Fruit fly (Drosophila melanogaster): ENCODE measurements around the gene LanA.

The LanA gene

DNA sequence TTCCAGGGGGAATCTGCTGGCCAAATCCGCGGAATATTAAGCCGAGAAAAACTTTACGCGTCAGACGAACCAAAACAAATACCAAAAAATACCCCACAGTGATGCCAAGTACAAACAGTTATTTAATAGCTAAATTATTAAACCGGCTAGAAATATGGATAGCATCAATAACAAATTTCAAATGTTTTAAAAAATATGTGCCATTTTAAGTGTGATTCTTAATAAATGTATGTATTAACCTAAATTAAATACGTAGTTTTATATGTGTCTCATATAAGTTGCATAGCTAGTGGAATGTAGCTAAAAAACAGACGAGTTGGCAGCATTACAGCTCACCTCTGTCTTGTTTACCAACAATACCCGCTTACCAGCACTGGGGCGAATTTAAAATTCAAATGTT lies 36.0 kb downstream of the LanA start, which contains the start of gene CG10274 (continued):
- TF ChIP-seq dysf (GFP tag; IDR thresholded peaks at IDR 0.05), result peak; percentile 66; the same call in 1 of the 3 replicates
- TF ChIP-seq prd (optimal IDR thresholded peaks at IDR 0.05), result no peak
- TF ChIP-seq prd (GFP tag; IDR thresholded peaks at IDR 0.05), result peak; percentile 82
- peak; percentile 78 for TF ChIP-seq CG4820 (GFP tag; optimal IDR thresholded peaks at IDR 0.05)
- TF ChIP-seq CG13296 (GFP tag; optimal IDR thresholded peaks at IDR 0.05), result no peak
- no peak for TF ChIP-seq amos (GFP tag; IDR thresholded peaks at IDR 0.05; ENCODE audit: partially characterized antibody)
- no peak for TF ChIP-seq nau (GFP tag; optimal IDR thresholded peaks at IDR 0.05)
- TF ChIP-seq esg (GFP tag; conservative IDR thresholded peaks at IDR 0.05), result peak; percentile 54; the same call in 1 of the 2 replicates
- peak; percentile 75 for TF ChIP-seq Dp (GFP tag; optimal IDR thresholded peaks at IDR 0.05)
- TF ChIP-seq tup (GFP tag; optimal IDR thresholded peaks at IDR 0.05), result no peak
- TF ChIP-seq D (optimal IDR thresholded peaks at IDR 0.05), result no peak
- TF ChIP-seq D (GFP tag; optimal IDR thresholded peaks at IDR 0.05), result peak; percentile 29
- peak; percentile 71 for TF ChIP-seq CG4404 (GFP tag; IDR thresholded peaks at IDR 0.05)
- peak; percentile 89 for TF ChIP-seq CG12391 (tag; optimal IDR thresholded peaks at IDR 0.05)
- peak; percentile 83 for TF ChIP-seq CG13775 (GFP tag; optimal IDR thresholded peaks at IDR 0.05)
- TF ChIP-seq ssp (GFP tag; IDR thresholded peaks at IDR 0.05), result peak; percentile 53
- TF ChIP-seq CG15011 (GFP tag; optimal IDR thresholded peaks at IDR 0.05), result no peak
- TF ChIP-seq pfk (GFP tag; optimal IDR thresholded peaks at IDR 0.05), result no peak
- TF ChIP-seq HmgZ (tag; optimal IDR thresholded peaks at IDR 0.05), result peak; percentile 90
- peak; percentile 38 for TF ChIP-seq CrebB (tag; optimal IDR thresholded peaks at IDR 0.05)
- no peak for TF ChIP-seq z (GFP tag; IDR thresholded peaks at IDR 0.05)
- TF ChIP-seq CG15514 (GFP tag; optimal IDR thresholded peaks at IDR 0.05), result no peak
- TF ChIP-seq CG14965 (GFP tag; optimal IDR thresholded peaks at IDR 0.05; ENCODE audit: borderline replicate concordance), result no peak
- no peak for TF ChIP-seq zf30C (GFP tag; optimal IDR thresholded peaks at IDR 0.05)
- no peak for TF ChIP-seq kni (GFP tag; optimal IDR thresholded peaks at IDR 0.05)
- peak; percentile 13 for TF ChIP-seq her (GFP tag; optimal IDR thresholded peaks at IDR 0.05)
- TF ChIP-seq ATbp (GFP tag; optimal IDR thresholded peaks at IDR 0.05), result no peak
- 0 out of 3 replicates have a peak, but pooled peaks have one; percentile 13 for TF ChIP-seq so (GFP tag; IDR thresholded peaks at IDR 0.05)
- peak; percentile 81 for TF ChIP-seq nerfin-1 (tag; optimal IDR thresholded peaks at IDR 0.05)
- TF ChIP-seq CG5245 (GFP tag; optimal IDR thresholded peaks at IDR 0.05), result peak; percentile 47
- peak; percentile 78 for TF ChIP-seq CG17829 (tag; optimal IDR thresholded peaks at IDR 0.05)
- peak; percentile 30 for TF ChIP-seq dm (GFP tag; optimal IDR thresholded peaks at IDR 0.05)
- TF ChIP-seq run (tag; optimal IDR thresholded peaks at IDR 0.05), result no peak
- TF ChIP-seq abd-A (tag; optimal IDR thresholded peaks at IDR 0.05), result no peak
- peak; percentile 19 for TF ChIP-seq CG12299 (tag; optimal IDR thresholded peaks at IDR 0.05)
- TF ChIP-seq Eip74EF (GFP tag; optimal IDR thresholded peaks at IDR 0.05), result no peak
- TF ChIP-seq peb (GFP tag; IDR thresholded peaks at IDR 0.05), result peak; percentile 48; the same call in 1 of the 2 replicates
- TF ChIP-seq CG11560 (tag; IDR thresholded peaks at IDR 0.05), result 0 out of 3 replicates have a peak, but pooled peaks have one; percentile 23
- peak; percentile 36 for TF ChIP-seq CG13123 (GFP tag; optimal IDR thresholded peaks at IDR 0.05)
- TF ChIP-seq CG33213 (GFP tag; optimal IDR thresholded peaks at IDR 0.05), result peak; percentile 62
- TF ChIP-seq ERR (GFP tag; optimal IDR thresholded peaks at IDR 0.05), result no peak
- TF ChIP-seq CG4328 (GFP tag; optimal IDR thresholded peaks at IDR 0.05), result peak; percentile 50
- TF ChIP-seq da (GFP tag; optimal IDR thresholded peaks at IDR 0.05), result peak; percentile 30
- no peak for TF ChIP-seq salm (tag; optimal IDR thresholded peaks at IDR 0.05)
- TF ChIP-seq CG18599 (GFP tag; optimal IDR thresholded peaks at IDR 0.05), result no peak
- no peak for TF ChIP-seq CG6175 (GFP tag; IDR thresholded peaks at IDR 0.05)
- peak; percentile 37 for TF ChIP-seq fd102C (GFP tag; optimal IDR thresholded peaks at IDR 0.05)
- no peak for TF ChIP-seq D19B (GFP tag; optimal IDR thresholded peaks at IDR 0.05)
- TF ChIP-seq knrl (GFP tag; IDR thresholded peaks at IDR 0.05; ENCODE audit: partially characterized antibody), result peak; percentile 21; the same call in 1 of the 3 replicates
- TF ChIP-seq jigr1 (GFP tag; IDR thresholded peaks at IDR 0.05), result no peak
